Worm (Caenorhabditis elegans): ENCODE data around the gene srm-4.
"Not testable (repeated sequence)": the region's sequence is repeated elsewhere in the genome, so short reads cannot be mapped to it uniquely, and the experiment has no call there.

DNA sequence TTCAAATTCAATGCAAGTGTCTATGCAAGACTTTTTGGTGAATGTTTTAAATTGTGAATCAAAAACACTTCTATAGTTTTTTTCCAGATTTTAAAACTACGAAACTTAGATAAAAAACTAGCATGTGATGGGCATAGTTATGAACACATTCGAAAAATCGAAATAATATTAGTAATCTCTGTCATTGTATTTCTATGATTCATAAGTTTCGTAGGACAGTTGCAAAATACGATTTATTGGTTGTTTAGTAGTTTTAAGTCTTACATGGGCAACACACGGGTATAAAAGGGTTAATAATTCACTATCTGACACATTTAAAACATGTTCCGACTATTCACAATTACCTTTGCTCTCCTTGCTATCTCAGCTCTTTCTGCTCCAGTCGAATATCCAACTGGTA lies 25.1 kb upstream of the srm-4 start, which contains the start of gene spig-5:
- TF ChIP-seq ceh-82 (tag; optimal IDR thresholded peaks at IDR 0.05); mdl-1 (tag; optimal IDR thresholded peaks at IDR 0.05); lin-13 (GFP tag; optimal IDR thresholded peaks at IDR 0.05); ama-1 (optimal IDR thresholded peaks at IDR 0.05); lin-39 (tag; optimal IDR thresholded peaks at IDR 0.05); lsy-2 (tag; optimal IDR thresholded peaks at IDR 0.05): not testable (repeated sequence)

Data from whole organism, L2 larva.